Worm (Caenorhabditis elegans) whole organism, midembryonic: ENCODE results near the gene srsx-21.

Source experiments
- T22C8.4 ChIP-seq: fragments of 200-800 bp; sonication (Bioruptor generic); IDR thresholded peaks from 2 replicates; pipeline ENCODE4 v1.3.6; 2022; ENCODE audit warnings: missing genetic modification characterization, missing compliant biosample characterization
- cog-1 ChIP-seq: sonication (generic microtip); optimal IDR thresholded peaks from 2 replicates; lab custom pipeline; 2016; ENCODE audit warnings: missing genetic modification characterization, missing compliant biosample characterization
- flt-1 ChIP-seq: fragments of 200-800 bp; sonication (Bioruptor generic); IDR thresholded peaks from 2 replicates; pipeline ENCODE4 v1.3.6; 2022; ENCODE audit warnings: missing genetic modification characterization, missing compliant biosample characterization
- med-1 ChIP-seq: sonication (generic microtip); optimal IDR thresholded peaks from 2 replicates; lab custom pipeline; 2017; ENCODE audit warnings: missing genetic modification characterization, mild to moderate bottlenecking, missing compliant biosample characterization, antibody characterized with exemption, missing genetic modification reagents; ENCODE audit not compliant: insufficient read depth
- ref-1 ChIP-seq: fragments of 200-800 bp; sonication (Bioruptor generic); conservative IDR thresholded peaks from 2 replicates; pipeline ENCODE4 v1.3.6; 2022; ENCODE audit warnings: missing genetic modification reagents, missing genetic modification characterization, missing compliant biosample characterization
- tab-1 ChIP-seq: fragments of 200-800 bp; sonication (Bioruptor generic); IDR thresholded peaks from 2 replicates; pipeline ENCODE4 v1.3.6; 2022; ENCODE audit warnings: missing genetic modification characterization, missing compliant biosample characterization
- ztf-23 ChIP-seq: fragments of 200-800 bp; sonication (Bioruptor generic); IDR thresholded peaks from 2 replicates; pipeline ENCODE4 v1.3.6; 2022; ENCODE audit warnings: missing genetic modification reagents, missing genetic modification characterization, missing compliant biosample characterization
- ztf-29 ChIP-seq: fragments of 200-800 bp; sonication (Bioruptor generic); IDR thresholded peaks from 2 replicates; pipeline ENCODE4 v1.3.6; 2022; ENCODE audit warnings: missing genetic modification reagents, missing genetic modification characterization, missing compliant biosample characterization

ce11 chrV:9824149-9824548, 13.6 kb upstream of the srsx-21 start, which contains the start of gene str-2:
- TF ChIP-seq tab-1 (GFP tag; lab: Robert Waterston, UW) (no peak), ztf-29 (no peak), flt-1 (GFP tag; lab: Robert Waterston, UW) (no peak), cog-1 (no peak), med-1 (no peak), T22C8.4 (GFP tag; lab: Robert Waterston, UW) (no peak), ref-1 (GFP tag; lab: Robert Waterston, UW) (no peak), ztf-23 (GFP tag; lab: Robert Waterston, UW) (no peak)
